Fruit fly (Drosophila melanogaster): ENCODE data around the gene omd.

The omd gene

dm6 chr3R:13683624-13684568 lies 3.1 kb downstream of the omd start, which contains the start of gene flfl (continued):
- TF ChIP-seq CG12659 (GFP tag; optimal IDR thresholded peaks at IDR 0.05) (peak; percentile 83), Max (GFP tag; optimal IDR thresholded peaks at IDR 0.05) (peak; percentile 1), seq (GFP tag; IDR thresholded peaks at IDR 0.05) (no peak), btn (GFP tag; optimal IDR thresholded peaks at IDR 0.05) (peak; percentile 6), CG18619 (GFP tag; optimal IDR thresholded peaks at IDR 0.05) (peak; percentile 23), CG30431 (GFP tag; optimal IDR thresholded peaks at IDR 0.05) (no peak), CG6272 (GFP tag; IDR thresholded peaks at IDR 0.05) (no peak), gcm (GFP tag; optimal IDR thresholded peaks at IDR 0.05) (peak; percentile 15), ac (GFP tag; optimal IDR thresholded peaks at IDR 0.05) (no peak), CG11504 (tag; optimal IDR thresholded peaks at IDR 0.05) (peak; percentile 26), CG8359 (GFP tag; optimal IDR thresholded peaks at IDR 0.05; ENCODE audit: borderline replicate concordance) (peak; percentile 9), Mad (GFP tag; optimal IDR thresholded peaks at IDR 0.05) (no peak), CG17186 (GFP tag; optimal IDR thresholded peaks at IDR 0.05) (peak; percentile 75), D (optimal IDR thresholded peaks at IDR 0.05) (peak; percentile 26), D (GFP tag; optimal IDR thresholded peaks at IDR 0.05) (no peak), Sin3A (optimal IDR thresholded peaks at IDR 0.05) (peak; percentile 98), CG31224 (GFP tag; IDR thresholded peaks at IDR 0.05) (no peak), MTF-1 (GFP tag; optimal IDR thresholded peaks at IDR 0.05; ENCODE audit: borderline replicate concordance) (peak; percentile 0), yki (optimal IDR thresholded peaks at IDR 0.05) (peak; percentile 97), HmgZ (tag; optimal IDR thresholded peaks at IDR 0.05) (peak; percentile 70), eyg (GFP tag; optimal IDR thresholded peaks at IDR 0.05) (peak; percentile 3), Ptx1 (GFP tag; IDR thresholded peaks at IDR 0.05) (no peak), CG11723 (GFP tag; optimal IDR thresholded peaks at IDR 0.05) (no peak), Drgx (GFP tag; IDR thresholded peaks at IDR 0.05) (no peak), cg (GFP tag; optimal IDR thresholded peaks at IDR 0.05) (peak; percentile 99), Side (GFP tag; optimal IDR thresholded peaks at IDR 0.05) (peak; percentile 4), CG2116 (GFP tag; optimal IDR thresholded peaks at IDR 0.05) (peak; percentile 98), CG7556 (GFP tag; optimal IDR thresholded peaks at IDR 0.05) (peak; percentile 9), Trl (optimal IDR thresholded peaks at IDR 0.05) (peak; percentile 100), Trl (GFP tag; optimal IDR thresholded peaks at IDR 0.05) (peak; percentile 61), Med (GFP tag) (peak; percentile 90), fru (optimal IDR thresholded peaks at IDR 0.05) (no peak), Pdp1 (GFP tag; optimal IDR thresholded peaks at IDR 0.05) (peak in 1 of 2 experiments; percentile 96), ttk (GFP tag; IDR thresholded peaks at IDR 0.05) (no peak), Blimp-1 (GFP tag; optimal IDR thresholded peaks at IDR 0.05) (no peak), CG8290 (GFP tag; optimal IDR thresholded peaks at IDR 0.05) (no peak), CG8290 (tag; optimal IDR thresholded peaks at IDR 0.05) (peak in 1 of 2 experiments; percentile 72), p53 (GFP tag; optimal IDR thresholded peaks at IDR 0.05) (no peak), Hsf (GFP tag; optimal IDR thresholded peaks at IDR 0.05) (peak; percentile 0), scrt (GFP tag; optimal IDR thresholded peaks at IDR 0.05) (peak; percentile 14), phol (tag; optimal IDR thresholded peaks at IDR 0.05) (peak; percentile 98), CG33213 (GFP tag; optimal IDR thresholded peaks at IDR 0.05) (peak; percentile 18), Fer1 (GFP tag; optimal IDR thresholded peaks at IDR 0.05) (peak; percentile 49), Eip74EF (GFP tag; optimal IDR thresholded peaks at IDR 0.05) (no peak), CG12391 (tag; optimal IDR thresholded peaks at IDR 0.05) (peak; percentile 15), Camta (GFP tag; optimal IDR thresholded peaks at IDR 0.05) (no peak), Dad (GFP tag; optimal IDR thresholded peaks at IDR 0.05) (no peak), trem (tag; optimal IDR thresholded peaks at IDR 0.05) (peak; percentile 54), Nf-YC (tag; optimal IDR thresholded peaks at IDR 0.05) (no peak), knrl (GFP tag; IDR thresholded peaks at IDR 0.05; ENCODE audit: partially characterized antibody) (no peak)
